Worm (Caenorhabditis elegans) whole organism, late embryonic: ENCODE results near the gene srd-47.

ENCODE experiments used
- K02D7.2 ChIP-seq: sonication (generic microtip); optimal IDR thresholded peaks from 2 replicates; lab custom pipeline; 2017; ENCODE audit warnings: mild to moderate bottlenecking, missing genetic modification characterization, missing compliant biosample characterization
- T23F11.4 ChIP-seq: fragments of 200-800 bp; sonication (Bioruptor generic); optimal IDR thresholded peaks from 2 replicates; lab custom pipeline; 2018; ENCODE audit warnings: mild to moderate bottlenecking, missing genetic modification characterization, missing compliant biosample characterization
- Y22D7AL.16 ChIP-seq: sonication (generic microtip); optimal IDR thresholded peaks from 2 replicates; lab custom pipeline; 2016; ENCODE audit warnings: missing genetic modification characterization, missing compliant biosample characterization
- ahr-1 ChIP-seq: sonication (generic microtip); optimal IDR thresholded peaks from 2 replicates; lab custom pipeline; 2016; ENCODE audit warnings: missing genetic modification characterization, missing compliant biosample characterization
- ama-1 ChIP-seq: fragments of 150-350 bp; optimal IDR thresholded peaks from 2 replicates; lab custom pipeline; 2014
- ceh-14 ChIP-seq: sonication (generic microtip); optimal IDR thresholded peaks from 2 replicates; lab custom pipeline; 2016; ENCODE audit warnings: missing genotype, missing genetic modification characterization, missing compliant biosample characterization
- ceh-19 ChIP-seq: fragments of 200-800 bp; sonication (Bioruptor generic); optimal IDR thresholded peaks from 2 replicates; lab custom pipeline; 2018; ENCODE audit warnings: mild to moderate bottlenecking, missing genetic modification characterization, missing compliant biosample characterization
- ceh-2 ChIP-seq: sonication (generic microtip); optimal IDR thresholded peaks from 2 replicates; lab custom pipeline; 2016; ENCODE audit warnings: missing genotype, missing genetic modification characterization, missing compliant biosample characterization
- ceh-30 ChIP-seq: fragments of 150-350 bp; optimal IDR thresholded peaks from 2 replicates; lab custom pipeline; 2014; ENCODE audit warnings: missing biosample characterization, missing genetic modification characterization
- ceh-31 ChIP-seq: sonication (generic microtip); optimal IDR thresholded peaks from 2 replicates; lab custom pipeline; 2016; ENCODE audit warnings: missing genetic modification characterization, missing compliant biosample characterization
- ceh-34 ChIP-seq: sonication (generic microtip); optimal IDR thresholded peaks from 2 replicates; lab custom pipeline; 2016; ENCODE audit warnings: mild to moderate bottlenecking, missing genetic modification characterization, missing compliant biosample characterization
- ceh-48 ChIP-seq: sonication (generic microtip); optimal IDR thresholded peaks from 2 replicates; lab custom pipeline; 2016; ENCODE audit warnings: missing genetic modification characterization, inconsistent platforms, missing compliant biosample characterization
- ceh-9 ChIP-seq: sonication (generic microtip); optimal IDR thresholded peaks from 2 replicates; lab custom pipeline; 2016; ENCODE audit warnings: mild to moderate bottlenecking, missing genetic modification characterization, inconsistent platforms, missing compliant biosample characterization
- che-1 ChIP-seq: sonication (generic microtip); optimal IDR thresholded peaks from 2 replicates; lab custom pipeline; 2016; ENCODE audit warnings: mild to moderate bottlenecking, missing genetic modification characterization, missing compliant biosample characterization
- dmd-4 ChIP-seq: sonication (generic microtip); optimal IDR thresholded peaks from 2 replicates; lab custom pipeline; 2016; ENCODE audit warnings: borderline replicate concordance, missing genetic modification characterization, missing compliant biosample characterization
- dve-1 ChIP-seq: sonication (generic microtip); optimal IDR thresholded peaks from 2 replicates; lab custom pipeline; 2017; ENCODE audit warnings: antibody characterized with exemption, mild to moderate bottlenecking, missing genetic modification characterization, missing compliant biosample characterization
- elt-2 ChIP-seq: sonication (generic microtip); optimal IDR thresholded peaks from 2 replicates; lab custom pipeline; 2016; ENCODE audit warnings: missing genetic modification reagents, missing genetic modification characterization, missing compliant biosample characterization
- elt-4 ChIP-seq: sonication (generic microtip); optimal IDR thresholded peaks from 2 replicates; lab custom pipeline; 2016; ENCODE audit warnings: missing genetic modification characterization, missing compliant biosample characterization
- ets-4 ChIP-seq: sonication (generic microtip); optimal IDR thresholded peaks from 2 replicates; lab custom pipeline; 2016; ENCODE audit warnings: missing genetic modification characterization, missing compliant biosample characterization
- fax-1 ChIP-seq: sonication (generic microtip); optimal IDR thresholded peaks from 2 replicates; lab custom pipeline; 2016; ENCODE audit warnings: missing genotype, missing genetic modification characterization, missing compliant biosample characterization
- fkh-10 ChIP-seq: fragments of 150-350 bp; optimal IDR thresholded peaks from 2 replicates; lab custom pipeline; 2014; ENCODE audit warnings: missing biosample characterization, missing genetic modification reagents, missing genetic modification characterization
- gmeb-2 ChIP-seq: sonication (generic microtip); optimal IDR thresholded peaks from 2 replicates; lab custom pipeline; 2016; ENCODE audit warnings: missing genetic modification characterization, inconsistent platforms, missing compliant biosample characterization
- hlh-13 ChIP-seq: fragments of 200-800 bp; sonication (Bioruptor generic); optimal IDR thresholded peaks from 2 replicates; lab custom pipeline; 2018; ENCODE audit warnings: mild to moderate bottlenecking, missing genetic modification characterization, missing compliant biosample characterization
- hlh-15 ChIP-seq: sonication (generic microtip); optimal IDR thresholded peaks from 2 replicates; lab custom pipeline; 2016; ENCODE audit warnings: missing genetic modification characterization, missing compliant biosample characterization
- hlh-30 ChIP-seq: sonication (generic microtip); optimal IDR thresholded peaks from 2 replicates; lab custom pipeline; 2017; ENCODE audit warnings: antibody characterized with exemption, missing genetic modification characterization, missing compliant biosample characterization; ENCODE audit not compliant: insufficient read depth
- hlh-6 ChIP-seq: sonication (generic microtip); optimal IDR thresholded peaks from 2 replicates; lab custom pipeline; 2016; ENCODE audit warnings: missing genotype, missing genetic modification characterization, missing compliant biosample characterization
- hlh-8 ChIP-seq: sonication (generic microtip); optimal IDR thresholded peaks from 2 replicates; lab custom pipeline; 2016; ENCODE audit warnings: missing genotype, missing genetic modification characterization, missing compliant biosample characterization
- lin-11 ChIP-seq: fragments of 200-800 bp; sonication (Bioruptor generic); optimal IDR thresholded peaks from 2 replicates; lab custom pipeline; 2018; ENCODE audit warnings: mild to moderate bottlenecking, missing genetic modification characterization, missing compliant biosample characterization
- mec-3 ChIP-seq: sonication (generic microtip); optimal IDR thresholded peaks from 2 replicates; lab custom pipeline; 2016; ENCODE audit warnings: borderline replicate concordance, missing genetic modification characterization, missing compliant biosample characterization
- nhr-11 ChIP-seq: fragments of 150-350 bp; optimal IDR thresholded peaks from 2 replicates; lab custom pipeline; 2014; ENCODE audit warnings: missing biosample characterization, missing genetic modification characterization
- nhr-232 ChIP-seq: sonication (generic microtip); optimal IDR thresholded peaks from 2 replicates; lab custom pipeline; 2016; ENCODE audit warnings: missing genetic modification characterization, missing compliant biosample characterization
- npax-4 ChIP-seq: sonication (generic microtip); optimal IDR thresholded peaks from 2 replicates; lab custom pipeline; 2016; ENCODE audit warnings: missing genetic modification characterization, missing compliant biosample characterization
- pat-9 ChIP-seq: fragments of 200-800 bp; sonication (Bioruptor generic); optimal IDR thresholded peaks from 2 replicates; lab custom pipeline; 2018; ENCODE audit warnings: mild to moderate bottlenecking, missing genetic modification characterization, moderate library complexity, missing compliant biosample characterization
- pax-1 ChIP-seq: fragments of 150-350 bp; optimal IDR thresholded peaks from 2 replicates; lab custom pipeline; 2014; ENCODE audit warnings: missing biosample characterization, missing genetic modification characterization
- pha-2 ChIP-seq: sonication (generic microtip); optimal IDR thresholded peaks from 2 replicates; lab custom pipeline; 2017; ENCODE audit warnings: mild to moderate bottlenecking, missing genetic modification characterization, missing compliant biosample characterization
- rnt-1 ChIP-seq: sonication (generic microtip); optimal IDR thresholded peaks from 2 replicates; lab custom pipeline; 2016; ENCODE audit warnings: missing genetic modification characterization, missing compliant biosample characterization
- sdc-2 ChIP-seq: sonication (generic microtip); optimal IDR thresholded peaks from 2 replicates; lab custom pipeline; 2016; ENCODE audit warnings: missing genotype, missing genetic modification characterization, missing compliant biosample characterization
- sox-4 ChIP-seq: sonication (generic microtip); optimal IDR thresholded peaks from 2 replicates; lab custom pipeline; 2017; ENCODE audit warnings: mild to moderate bottlenecking, missing genetic modification characterization, inconsistent platforms, missing compliant biosample characterization
- tbx-2 ChIP-seq: sonication (generic microtip); optimal IDR thresholded peaks from 2 replicates; lab custom pipeline; 2016; ENCODE audit warnings: missing genetic modification characterization, missing compliant biosample characterization
- unc-3 ChIP-seq, 2 experiments: fragments of 200-800 bp in 1 of 2; sonication (Bioruptor generic) in 1 of 2; sonication (generic microtip) in 1 of 2; conservative IDR thresholded peaks in 1 of 2; optimal IDR thresholded peaks in 1 of 2; 2 replicates each; pipeline versions ENCODE4 v1.3.6 to Lab custom; 2016 to 2022; ENCODE audit warnings: missing compliant biosample characterization in 2 of 2, missing genetic modification characterization in 2 of 2, missing genetic modification reagents in 1 of 2
- zip-5 ChIP-seq: sonication (generic microtip); optimal IDR thresholded peaks from 2 replicates; lab custom pipeline; 2016; ENCODE audit warnings: missing genetic modification characterization, missing compliant biosample characterization
- ztf-16 ChIP-seq: sonication (generic microtip); optimal IDR thresholded peaks from 2 replicates; lab custom pipeline; 2017; ENCODE audit warnings: missing genetic modification characterization, missing compliant biosample characterization

srd-47 gene

ce11 chrX:12348329-12348728 is 14.9 kb downstream of the srd-47 start, which contains the start of gene F42F12.14:
F42F12.14 (plus strand) TSS chrX:12348629.
- no peak for TF ChIP-seq nhr-232 (tag; lab: Kevin White, UChicago)
- TF ChIP-seq elt-4 (tag; lab: Kevin White, UChicago): no peak
- TF ChIP-seq hlh-13: no peak
- no peak for TF ChIP-seq sdc-2
- no peak for TF ChIP-seq ceh-30 (tag; lab: Kevin White, UChicago)
- no peak for TF ChIP-seq ceh-19 (GFP tag; lab: Kevin White, UChicago)
- no peak for TF ChIP-seq ztf-16
- TF ChIP-seq fkh-10: no peak

ce11 chrX:12350207-12350606 is 16.8 kb downstream of the srd-47 start, which contains the start of gene F42F12.3:
F42F12.3 (plus strand) TSS chrX:12350578.
- TF ChIP-seq ahr-1 (no peak), elt-2 (tag; lab: Kevin White, UChicago) (no peak), ets-4 (tag; lab: Kevin White, UChicago) (no peak), ceh-34 (no peak), hlh-8 (tag; lab: Kevin White, UChicago) (no peak), ceh-2 (tag; lab: Kevin White, UChicago) (no peak), ceh-9 (tag; lab: Kevin White, UChicago) (no peak), ceh-30 (tag; lab: Kevin White, UChicago) (no peak), npax-4 (tag; lab: Kevin White, UChicago) (no peak)
- TF ChIP-seq, all 69 proteins: peak for 0

DNA sequence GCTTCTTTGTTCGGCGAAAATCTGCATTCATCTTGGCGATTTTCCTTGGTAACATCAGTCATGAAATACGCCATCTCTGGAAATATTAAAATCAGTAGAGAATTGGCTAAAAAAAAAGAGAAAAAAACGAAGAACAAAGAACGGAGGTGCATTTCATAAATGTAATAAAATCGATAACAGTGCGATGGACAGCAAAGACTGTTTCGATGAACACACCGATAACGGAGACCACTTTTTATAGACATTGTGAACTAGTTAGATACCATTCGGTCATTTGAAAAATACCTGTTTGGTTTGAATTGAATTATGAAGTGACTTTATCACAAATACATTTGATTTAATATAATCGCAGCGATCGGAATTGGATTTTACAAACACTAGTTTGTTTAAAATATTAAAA is 19.4 kb downstream of the srd-47 start, which contains the start of gene F42F12.4:
Gene F42F12.4 (minus strand): TSS at position 76 of the 400 bp plus-strand sequence.
- TF ChIP-seq ama-1 (no peak), ceh-9 (tag; lab: Kevin White, UChicago) (no peak), lin-11 (no peak), tbx-2 (no peak), gmeb-2 (tag; lab: Kevin White, UChicago) (no peak), dve-1 (tag; lab: Kevin White, UChicago) (no peak), ceh-48 (tag; lab: Kevin White, UChicago) (no peak)

DNA sequence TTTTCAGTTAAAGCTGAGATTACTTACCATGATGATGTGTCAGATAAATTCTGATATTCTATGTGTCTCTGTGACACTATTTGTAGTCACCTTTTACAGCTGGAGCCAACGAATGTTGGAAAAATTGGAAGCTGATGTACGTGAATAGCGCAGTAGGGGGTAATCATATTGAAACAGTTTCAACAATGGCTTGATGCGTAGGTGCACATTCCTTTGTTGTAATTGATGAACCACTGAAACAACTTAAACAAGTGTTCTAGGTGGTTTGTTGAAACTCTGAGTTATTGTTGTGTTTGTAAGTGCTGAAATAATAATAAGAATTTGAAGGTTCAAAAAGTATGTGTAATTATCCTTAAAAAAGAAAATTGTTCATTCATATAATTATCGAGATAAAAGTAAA is 23.1 kb downstream of the srd-47 start, which contains the start of gene nspc-12:
Gene nspc-12 (minus strand): TSS at position 101 of the 400 bp plus-strand sequence.
- TF ChIP-seq fkh-10 (no peak), Y22D7AL.16 (tag; lab: Kevin White, UChicago) (no peak), sox-4 (tag; lab: Kevin White, UChicago) (no peak), ceh-14 (tag; lab: Kevin White, UChicago) (no peak), zip-5 (tag; lab: Kevin White, UChicago) (no peak), hlh-8 (tag; lab: Kevin White, UChicago) (no peak), pha-2 (no peak), mec-3 (tag; lab: Kevin White, UChicago) (no peak), K02D7.2 (tag; lab: Kevin White, UChicago) (no peak), hlh-6 (tag; lab: Kevin White, UChicago) (no peak), unc-3 (GFP tag; conservative IDR thresholded peaks at IDR 0.05; lab: Robert Waterston, UW) (no peak), unc-3 (tag; optimal IDR thresholded peaks at IDR 0.05; lab: Kevin White, UChicago) (no peak), dmd-4 (tag; lab: Kevin White, UChicago) (no peak), npax-4 (tag; lab: Kevin White, UChicago) (no peak), elt-4 (tag; lab: Kevin White, UChicago) (no peak)

ce11 chrX:12357127-12357526 is 23.7 kb downstream of the srd-47 start, which contains the start of gene nspc-13:
nspc-13 (plus strand) TSS chrX:12357427.
- TF ChIP-seq rnt-1 (tag; lab: Kevin White, UChicago) (no peak), dve-1 (tag; lab: Kevin White, UChicago) (no peak), sdc-2 (no peak), ztf-16 (no peak), nhr-11 (tag; lab: Kevin White, UChicago) (no peak), pha-2 (no peak), ceh-9 (tag; lab: Kevin White, UChicago) (no peak), tbx-2 (no peak), ceh-19 (GFP tag; lab: Kevin White, UChicago) (no peak), K02D7.2 (tag; lab: Kevin White, UChicago) (no peak), pat-9 (tag; lab: Kevin White, UChicago) (no peak), che-1 (tag; lab: Kevin White, UChicago) (no peak), fkh-10 (no peak), ceh-31 (tag; lab: Kevin White, UChicago) (no peak), T23F11.4 (GFP tag; lab: Kevin White, UChicago) (no peak), pax-1 (tag; lab: Kevin White, UChicago) (no peak), fax-1 (tag; lab: Kevin White, UChicago) (no peak), hlh-15 (tag; lab: Kevin White, UChicago) (no peak), hlh-30 (tag; lab: Kevin White, UChicago) (no peak)
